Fruit fly (Drosophila melanogaster): Measurements from ENCODE around the gene mRpL36.
A peak's percentile ranks its signal among the peaks of the same experiment; 100 is the strongest.

Gene mRpL36

dm6 chr3L:8158715-8159380 lies 33.9 kb upstream of the mRpL36 start, which contains the start of gene CG42445 (continued):
- peak; percentile 96 for TF ChIP-seq CG18011 (GFP tag; optimal IDR thresholded peaks at IDR 0.05)
- no peak for TF ChIP-seq Fer3 (tag; optimal IDR thresholded peaks at IDR 0.05)
- peak; percentile 61 for TF ChIP-seq CG17385 (GFP tag; optimal IDR thresholded peaks at IDR 0.05)

DNA sequence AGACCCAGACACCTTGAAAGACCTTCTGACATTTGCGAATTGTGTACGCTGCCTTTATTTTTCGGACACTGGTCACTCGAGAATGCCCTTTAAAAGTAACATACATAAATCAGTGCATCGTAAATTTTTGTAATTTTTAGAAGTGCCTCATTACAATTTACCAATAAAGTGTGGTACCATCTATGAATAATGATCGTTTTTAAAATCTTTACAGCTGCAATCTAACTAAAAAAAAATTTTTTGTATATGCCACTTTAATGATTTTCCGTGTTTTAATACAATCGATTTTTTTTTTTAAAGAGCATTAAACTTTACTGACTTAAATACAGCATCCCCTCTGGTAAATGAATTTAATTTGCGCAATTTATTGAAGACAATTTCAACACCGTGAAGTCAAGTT lies 32.1 kb upstream of the mRpL36 start:
- TF ChIP-seq Ravus (GFP tag; IDR thresholded peaks at IDR 0.05) (no peak), peb (GFP tag; IDR thresholded peaks at IDR 0.05) (no peak), CG8281 (tag; optimal IDR thresholded peaks at IDR 0.05) (no peak), sisA (GFP tag; IDR thresholded peaks at IDR 0.05) (no peak), croc (GFP tag; conservative IDR thresholded peaks at IDR 0.05) (no peak), hbn (GFP tag; IDR thresholded peaks at IDR 0.05; ENCODE audit: partially characterized antibody) (no peak), YL-1 (GFP tag; optimal IDR thresholded peaks at IDR 0.05) (no peak), Dfd (GFP tag; optimal IDR thresholded peaks at IDR 0.05) (no peak)

dm6 chr3L:8156199-8156598 lies 31.3 kb upstream of the mRpL36 start:
- peak; percentile 41; the same call in 1 of the 2 replicates for TF ChIP-seq Drgx (GFP tag; IDR thresholded peaks at IDR 0.05)
- no peak for TF ChIP-seq lab (GFP tag; optimal IDR thresholded peaks at IDR 0.05)
- peak; percentile 57 for TF ChIP-seq sens (GFP tag)
- no peak for TF ChIP-seq sisA (GFP tag; IDR thresholded peaks at IDR 0.05)
- TF ChIP-seq gfzf (GFP tag; optimal IDR thresholded peaks at IDR 0.05): no peak
- peak; percentile 48; the same call in 1 of the 2 replicates for TF ChIP-seq CG14441 (GFP tag; IDR thresholded peaks at IDR 0.05)
- TF ChIP-seq CG11723 (GFP tag; optimal IDR thresholded peaks at IDR 0.05): no peak
- no peak for TF ChIP-seq Usf (GFP tag; optimal IDR thresholded peaks at IDR 0.05)
- TF ChIP-seq CG11504 (tag; optimal IDR thresholded peaks at IDR 0.05): peak; percentile 12
- no peak for TF ChIP-seq da (GFP tag; optimal IDR thresholded peaks at IDR 0.05)
- peak in 1 of 2 experiments; percentile 22 for TF ChIP-seq Hr51 (GFP tag; optimal IDR thresholded peaks at IDR 0.05)
- TF ChIP-seq dmrt99B (tag; optimal IDR thresholded peaks at IDR 0.05): peak; percentile 29
- TF ChIP-seq Atf6 (GFP tag; IDR thresholded peaks at IDR 0.05): no peak

DNA sequence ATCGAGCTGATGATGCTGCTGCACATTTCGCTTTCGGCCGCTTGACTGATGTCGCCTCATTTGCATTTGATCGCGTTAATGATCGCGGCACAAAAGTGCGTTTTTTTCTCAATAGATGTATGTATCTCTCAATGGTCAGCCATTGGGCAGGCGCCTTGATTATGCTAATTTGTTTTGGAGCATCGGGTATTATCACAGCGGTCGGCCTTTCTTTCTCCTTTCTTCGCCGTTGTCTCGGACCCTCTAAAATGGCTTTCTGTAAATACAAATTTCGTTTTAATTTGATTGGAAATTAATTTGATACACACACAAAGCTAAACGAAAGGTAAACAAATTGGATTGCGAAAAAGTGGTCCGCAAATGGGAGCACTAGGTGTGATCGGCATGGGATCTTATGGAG lies 30.4 kb upstream of the mRpL36 start:
- TF ChIP-seq Pdp1 (GFP tag; optimal IDR thresholded peaks at IDR 0.05): peak in 1 of 2 experiments; percentile 44
- TF ChIP-seq gsb-n (tag; optimal IDR thresholded peaks at IDR 0.05): peak; percentile 7
- peak; percentile 79 for TF ChIP-seq oc (tag; optimal IDR thresholded peaks at IDR 0.05)
- TF ChIP-seq sqz (GFP tag; optimal IDR thresholded peaks at IDR 0.05): peak; percentile 27
- peak; percentile 79; the same call in 1 of the 2 replicates for TF ChIP-seq vvl (GFP tag; IDR thresholded peaks at IDR 0.05)
- TF ChIP-seq Awh (GFP tag; IDR thresholded peaks at IDR 0.05): 0 out of 2 replicates have a peak, but pooled peaks have one; percentile 5
- no peak for TF ChIP-seq Jarid2 (GFP tag; optimal IDR thresholded peaks at IDR 0.05)
- TF ChIP-seq Vsx1 (GFP tag; optimal IDR thresholded peaks at IDR 0.05): peak; percentile 8
- TF ChIP-seq E2f1 (GFP tag; IDR thresholded peaks at IDR 0.05): no peak
- TF ChIP-seq CG17359 (tag; optimal IDR thresholded peaks at IDR 0.05): no peak
- peak; percentile 59 for TF ChIP-seq abd-A (tag; optimal IDR thresholded peaks at IDR 0.05)
- TF ChIP-seq Nf-YA (GFP tag; IDR thresholded peaks at IDR 0.05): no peak

All from whole organism, embryonic.